Fruit fly (Drosophila melanogaster): ENCODE data around the gene Acp24A4.

Acp24A4 gene

dm6 chr2L:3646041-3646440 is 47.7 kb downstream of the Acp24A4 start (continued):
- peak; percentile 73 for TF ChIP-seq CG34224 (GFP tag; IDR thresholded peaks at IDR 0.05; ENCODE audit: partially characterized antibody)
- no peak for TF ChIP-seq BtbVII (GFP tag; optimal IDR thresholded peaks at IDR 0.05)
- peak; percentile 65 for TF ChIP-seq Deaf1 (tag; optimal IDR thresholded peaks at IDR 0.05)
- peak; percentile 76; the same call in 2 of the 4 replicates for TF ChIP-seq chinmo (GFP tag; IDR thresholded peaks at IDR 0.05; ENCODE audit: partially characterized antibody)
- TF ChIP-seq CG1792 (GFP tag; optimal IDR thresholded peaks at IDR 0.05): no peak
- TF ChIP-seq CG7963 (GFP tag; IDR thresholded peaks at IDR 0.05; ENCODE audit: partially characterized antibody): peak; percentile 30; the same call in 1 of the 3 replicates
- TF ChIP-seq CG6791 (GFP tag; IDR thresholded peaks at IDR 0.05; ENCODE audit: partially characterized antibody): peak; percentile 64; the same call in 2 of the 3 replicates
- peak; percentile 43 for TF ChIP-seq Nf-YB (GFP tag; optimal IDR thresholded peaks at IDR 0.05)
- TF ChIP-seq cad (GFP tag; optimal IDR thresholded peaks at IDR 0.05): no peak
- 0 out of 2 replicates have a peak, but pooled peaks have one; percentile 18 for TF ChIP-seq nerfin-2 (GFP tag; IDR thresholded peaks at IDR 0.05; ENCODE audit: partially characterized antibody)
- peak; percentile 38 for TF ChIP-seq Nf-YC (tag; optimal IDR thresholded peaks at IDR 0.05)
- peak; percentile 47 for TF ChIP-seq stwl (tag; optimal IDR thresholded peaks at IDR 0.05)
- peak; percentile 56; the same call in 2 of the 3 replicates for TF ChIP-seq HLH4C (GFP tag; IDR thresholded peaks at IDR 0.05; ENCODE audit: partially characterized antibody)
- peak; percentile 65 for TF ChIP-seq bbx (GFP tag; IDR thresholded peaks at IDR 0.05; ENCODE audit: partially characterized antibody)
- TF ChIP-seq sd (tag; optimal IDR thresholded peaks at IDR 0.05): peak; percentile 54
- TF ChIP-seq stc (GFP tag; IDR thresholded peaks at IDR 0.05): no peak
- TF ChIP-seq Opbp (GFP tag; IDR thresholded peaks at IDR 0.05; ENCODE audit: partially characterized antibody): 0 out of 3 replicates have a peak, but pooled peaks have one; percentile 45
- peak; percentile 36 for TF ChIP-seq pfk (GFP tag; optimal IDR thresholded peaks at IDR 0.05)

- no peak for TF ChIP-seq CG1832 (GFP tag; optimal IDR thresholded peaks at IDR 0.05)
- TF ChIP-seq CG3995 (GFP tag; optimal IDR thresholded peaks at IDR 0.05): no peak
- TF ChIP-seq hkb (optimal IDR thresholded peaks at IDR 0.05): no peak
- no peak for TF ChIP-seq hkb (GFP tag; IDR thresholded peaks at IDR 0.05)
- no peak for TF ChIP-seq klu (GFP tag; IDR thresholded peaks at IDR 0.05)
- TF ChIP-seq pho (GFP tag; optimal IDR thresholded peaks at IDR 0.05): no peak
- TF ChIP-seq HLH3B (GFP tag; IDR thresholded peaks at IDR 0.05): no peak
- TF ChIP-seq CG2712 (tag; optimal IDR thresholded peaks at IDR 0.05): no peak
- no peak for TF ChIP-seq CG7928 (GFP tag; optimal IDR thresholded peaks at IDR 0.05)
- TF ChIP-seq CG11247 (GFP tag; IDR thresholded peaks at IDR 0.05): no peak
- no peak for TF ChIP-seq sna (GFP tag; IDR thresholded peaks at IDR 0.05; ENCODE audit: partially characterized antibody)
- TF ChIP-seq prd (optimal IDR thresholded peaks at IDR 0.05): no peak
- no peak for TF ChIP-seq prd (GFP tag; IDR thresholded peaks at IDR 0.05)
- no peak for TF ChIP-seq mld (GFP tag; IDR thresholded peaks at IDR 0.05; ENCODE audit: partially characterized antibody)
Observed at dm6 chr2L:3645339-3645738, 48.4 kb downstream of the Acp24A4 start.

Data from whole organism, embryonic.